Worm (Caenorhabditis elegans): Measurements from ENCODE around the gene stg-2.

DNA sequence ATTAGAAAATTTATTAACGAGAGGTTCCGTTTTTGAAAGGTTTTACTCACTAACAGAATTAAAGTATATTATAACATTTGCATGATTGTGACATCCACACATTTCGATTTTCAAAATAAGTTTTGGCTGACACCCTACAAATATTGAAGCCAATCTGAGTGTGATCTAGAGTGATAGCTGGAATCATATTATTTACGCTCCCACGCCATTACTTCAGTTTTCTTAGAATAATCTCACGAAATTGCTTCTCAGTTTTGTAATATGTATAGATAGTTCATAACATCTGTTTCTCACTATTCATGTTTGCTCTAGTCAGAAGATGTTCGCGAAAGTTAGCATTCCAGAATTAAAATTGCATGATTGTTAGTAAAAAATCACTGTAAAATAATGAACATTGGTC is 31.4 kb downstream of the stg-2 start:
- TF ChIP-seq flt-1 (GFP tag; IDR thresholded peaks at IDR 0.05), result no peak
- no peak for TF ChIP-seq cog-1 (tag; optimal IDR thresholded peaks at IDR 0.05)

Measured in whole organism, midembryonic.